Worm (Caenorhabditis elegans) whole organism, young adult: ENCODE results near the gene Y73B6BL.22.

Experiments used
- B0035.1 ChIP-seq: sonication (generic microtip); optimal IDR thresholded peaks from 2 replicates; lab custom pipeline; 2016; ENCODE audit warnings: missing genetic modification characterization, mild to moderate bottlenecking, missing compliant biosample characterization, missing genotype, missing genetic modification reagents
- ama-1 ChIP-seq, 3 experiments: fragments of 150-350 bp in 1 of 3; sonication (generic microtip) in 2 of 3; optimal IDR thresholded peaks; 2 replicates each; lab custom pipeline; 2014 to 2018; ENCODE audit warnings: missing biosample characterization in 2 of 3, missing genetic modification characterization in 2 of 3, missing genetic modification reagents in 2 of 3
- athp-1 ChIP-seq: sonication (generic microtip); optimal IDR thresholded peaks from 2 replicates; lab custom pipeline; 2017; ENCODE audit warnings: mild to moderate bottlenecking, missing genetic modification characterization, missing compliant biosample characterization
- attf-6 ChIP-seq: fragments of 200-800 bp; sonication (Bioruptor generic); IDR thresholded peaks from 2 replicates; pipeline ENCODE4 v1.3.6; 2022; ENCODE audit warnings: missing genetic modification reagents, missing genetic modification characterization, missing compliant biosample characterization
- him-1 ChIP-seq: sonication (generic microtip); optimal IDR thresholded peaks from 2 replicates; lab custom pipeline; 2016; ENCODE audit warnings: missing genotype, missing genetic modification reagents, missing genetic modification characterization, missing compliant biosample characterization
- hmg-1.2 ChIP-seq: fragments of 200-800 bp; sonication (Bioruptor generic); IDR thresholded peaks from 2 replicates; pipeline ENCODE4 v1.3.6; 2022; ENCODE audit warnings: missing genetic modification reagents, missing genetic modification characterization, missing compliant biosample characterization
- nfyb-1 ChIP-seq: fragments of 200-800 bp; sonication (Bioruptor generic); IDR thresholded peaks from 2 replicates; pipeline ENCODE4 v1.3.6; 2022; ENCODE audit warnings: missing genetic modification reagents, missing genetic modification characterization, missing compliant biosample characterization
- nhr-80 ChIP-seq: sonication (generic microtip); optimal IDR thresholded peaks from 2 replicates; lab custom pipeline; 2016; ENCODE audit warnings: missing genetic modification characterization, missing compliant biosample characterization
- unc-62 ChIP-seq: fragments of 150-350 bp; optimal IDR thresholded peaks from 2 replicates; lab custom pipeline; 2014; ENCODE audit warnings: missing biosample characterization, missing genetic modification reagents, missing genetic modification characterization
- ztf-18 ChIP-seq: sonication (generic microtip); optimal IDR thresholded peaks from 2 replicates; lab custom pipeline; 2016; ENCODE audit warnings: missing genotype, mild to moderate bottlenecking, missing genetic modification characterization, missing compliant biosample characterization
- ztf-22 ChIP-seq: fragments of 200-800 bp; sonication (Bioruptor generic); optimal IDR thresholded peaks from 2 replicates; lab custom pipeline; 2018; ENCODE audit warnings: mild to moderate bottlenecking, missing genetic modification characterization, moderate library complexity, missing compliant biosample characterization

ce11 chrIV:6413482-6413881, 3.0 kb downstream of the Y73B6BL.22 start, which contains the start of gene nlp-71:
- TF ChIP-seq attf-6 (no peak), athp-1 (tag; lab: Kevin White, UChicago) (no peak), him-1 (tag; lab: Kevin White, UChicago) (no peak), hmg-1.2 (GFP tag; lab: Robert Waterston, UW) (no peak), ztf-22 (no peak), ama-1 (optimal IDR thresholded peaks at IDR 0.05; lab: Kevin White, UChicago) (no peak), ama-1 (GFP tag; optimal IDR thresholded peaks at IDR 0.05; lab: Kevin White, UChicago) (no peak), ztf-18 (tag; lab: Kevin White, UChicago) (no peak), nhr-80 (tag; lab: Kevin White, UChicago) (no peak), B0035.1 (no peak), unc-62 (GFP tag; lab: Kevin White, UChicago) (no peak), nfyb-1 (GFP tag; lab: Robert Waterston, UW) (no peak)
